Worm (Caenorhabditis elegans) whole organism, L2 larva: ENCODE data around the gene Y57G11C.5.

ENCODE experiments used
- ZK546.5 ChIP-seq: sonication (generic microtip); optimal IDR thresholded peaks from 2 replicates; lab custom pipeline; 2017; ENCODE audit warnings: missing biosample characterization, missing genetic modification characterization
- aly-2 ChIP-seq: fragments of 150-350 bp; optimal IDR thresholded peaks from 2 replicates; lab custom pipeline; 2014; ENCODE audit warnings: missing biosample characterization, missing genetic modification characterization
- blmp-1 ChIP-seq: sonication (generic microtip); optimal IDR thresholded peaks from 2 replicates; lab custom pipeline; 2017; ENCODE audit warnings: missing genetic modification characterization, mild to moderate bottlenecking, missing compliant biosample characterization, antibody characterized with exemption, moderate library complexity; ENCODE audit not compliant: insufficient read depth
- lin-13 ChIP-seq: fragments of 150-350 bp; optimal IDR thresholded peaks from 2 replicates; lab custom pipeline; 2014; ENCODE audit warnings: missing biosample characterization, missing genetic modification reagents, missing genetic modification characterization
- lin-39 ChIP-seq: fragments of 150-350 bp; optimal IDR thresholded peaks from 2 replicates; lab custom pipeline; 2014; ENCODE audit warnings: missing biosample characterization, missing genetic modification reagents, missing genetic modification characterization
- nhr-11 ChIP-seq: fragments of 150-350 bp; optimal IDR thresholded peaks from 2 replicates; lab custom pipeline; 2014; ENCODE audit warnings: missing biosample characterization, missing genetic modification characterization
- skn-1 ChIP-seq: sonication (generic microtip); optimal IDR thresholded peaks from 2 replicates; lab custom pipeline; 2017; ENCODE audit warnings: missing biosample characterization, missing genetic modification characterization
- zag-1 ChIP-seq: fragments of 150-350 bp; optimal IDR thresholded peaks from 2 replicates; lab custom pipeline; 2014; ENCODE audit warnings: missing biosample characterization, missing genetic modification characterization
- ztf-1 ChIP-seq: fragments of 200-800 bp; sonication (Bioruptor generic); conservative IDR thresholded peaks from 2 replicates; pipeline ENCODE4 v1.3.6; 2022; ENCODE audit warnings: missing genetic modification characterization, missing compliant biosample characterization
- ztf-11 ChIP-seq: sonication (generic microtip); optimal IDR thresholded peaks from 2 replicates; lab custom pipeline; 2017; ENCODE audit warnings: missing biosample characterization, missing genetic modification characterization
- ztf-4 ChIP-seq: fragments of 150-350 bp; optimal IDR thresholded peaks from 2 replicates; lab custom pipeline; 2014; ENCODE audit warnings: missing biosample characterization, missing genetic modification characterization

ce11 chrIV:14784481-14784880 lies 19.2 kb upstream of the Y57G11C.5 start, which contains the start of gene nlp-56:
- TF ChIP-seq skn-1 (tag; lab: Kevin White, UChicago) (no peak), ztf-4 (tag; lab: Kevin White, UChicago) (no peak), lin-39 (tag; lab: Kevin White, UChicago) (no peak), blmp-1 (no peak), ztf-11 (tag; lab: Kevin White, UChicago) (no peak), lin-13 (GFP tag; lab: Kevin White, UChicago) (no peak), nhr-11 (no peak), zag-1 (no peak), ztf-1 (GFP tag; lab: Robert Waterston, UW) (no peak), ZK546.5 (tag; lab: Kevin White, UChicago) (no peak), aly-2 (tag; lab: Kevin White, UChicago) (no peak)
